Fruit fly (Drosophila melanogaster): ENCODE measurements around the gene rdgA.

The rdgA gene

dm6 chrX:8890974-8891373 is 15.9 kb upstream of the rdgA start (continued):
- TF ChIP-seq CG4328 (GFP tag; optimal IDR thresholded peaks at IDR 0.05) (no peak), CG16815 (GFP tag; optimal IDR thresholded peaks at IDR 0.05) (no peak), jumu (GFP tag; optimal IDR thresholded peaks at IDR 0.05) (no peak), CG18476 (GFP tag; optimal IDR thresholded peaks at IDR 0.05) (no peak), CG31441 (GFP tag; IDR thresholded peaks at IDR 0.05) (no peak), unpg (GFP tag; optimal IDR thresholded peaks at IDR 0.05) (peak; percentile 12), Atf6 (GFP tag; IDR thresholded peaks at IDR 0.05) (0 out of 2 replicates have a peak, but pooled peaks have one; percentile 9), Xrp1 (GFP tag; IDR thresholded peaks at IDR 0.05) (peak; percentile 43; the same call in 1 of the 2 replicates), toy (GFP tag; IDR thresholded peaks at IDR 0.05) (no peak), HLH3B (GFP tag; IDR thresholded peaks at IDR 0.05) (0 out of 2 replicates have a peak, but pooled peaks have one; percentile 14), esg (GFP tag; conservative IDR thresholded peaks at IDR 0.05) (0 out of 2 replicates have a peak, but pooled peaks have one; percentile 7), nmo (GFP tag; optimal IDR thresholded peaks at IDR 0.05) (peak; percentile 5), pnt (GFP tag; optimal IDR thresholded peaks at IDR 0.05) (peak; percentile 30), CG13424 (tag; optimal IDR thresholded peaks at IDR 0.05) (peak; percentile 22), ken (GFP tag; IDR thresholded peaks at IDR 0.05) (peak; percentile 35; the same call in 1 of the 3 replicates), CG18619 (GFP tag; optimal IDR thresholded peaks at IDR 0.05) (peak; percentile 6), ranshi (GFP tag; IDR thresholded peaks at IDR 0.05) (peak; percentile 23; the same call in 1 of the 2 replicates), lmd (GFP tag; IDR thresholded peaks at IDR 0.05) (peak; percentile 23; the same call in 1 of the 2 replicates), bbx (GFP tag; IDR thresholded peaks at IDR 0.05; ENCODE audit: partially characterized antibody) (no peak), Taf1 (GFP tag; IDR thresholded peaks at IDR 0.05) (0 out of 2 replicates have a peak, but pooled peaks have one; percentile 8), CoRest (tag; optimal IDR thresholded peaks at IDR 0.05) (peak; percentile 12), Meics (GFP tag; optimal IDR thresholded peaks at IDR 0.05) (peak; percentile 16), CG12391 (tag; optimal IDR thresholded peaks at IDR 0.05) (peak; percentile 3), gem (tag; optimal IDR thresholded peaks at IDR 0.05) (peak; percentile 27), eve (GFP tag; optimal IDR thresholded peaks at IDR 0.05) (peak in 1 of 2 experiments; percentile 46), H15 (GFP tag; IDR thresholded peaks at IDR 0.05) (0 out of 3 replicates have a peak, but pooled peaks have one; percentile 6), CG9932 (GFP tag; IDR thresholded peaks at IDR 0.05) (peak; percentile 24; the same call in 1 of the 2 replicates), peb (GFP tag; IDR thresholded peaks at IDR 0.05) (no peak), ftz-f1 (GFP tag; optimal IDR thresholded peaks at IDR 0.05) (no peak), wor (GFP tag; IDR thresholded peaks at IDR 0.05) (0 out of 2 replicates have a peak, but pooled peaks have one; percentile 20), grau (tag; optimal IDR thresholded peaks at IDR 0.05) (peak; percentile 78), HLH54F (GFP tag; optimal IDR thresholded peaks at IDR 0.05) (peak; percentile 9), Doc3 (GFP tag; IDR thresholded peaks at IDR 0.05; ENCODE audit: partially characterized antibody) (no peak), az2 (GFP tag; optimal IDR thresholded peaks at IDR 0.05) (peak; percentile 13), Sox102F (GFP tag; optimal IDR thresholded peaks at IDR 0.05) (peak; percentile 37)

dm6 chrX:8891565-8892276 is 15.1 kb upstream of the rdgA start:
- TF ChIP-seq pho (GFP tag; optimal IDR thresholded peaks at IDR 0.05) (peak; percentile 36), CG17802 (tag; optimal IDR thresholded peaks at IDR 0.05) (peak; percentile 30), CG13287 (GFP tag; IDR thresholded peaks at IDR 0.05; ENCODE audit: partially characterized antibody) (no peak), ap (GFP tag; IDR thresholded peaks at IDR 0.05) (peak; percentile 58; the same call in 1 of the 2 replicates), Antp (GFP tag; optimal IDR thresholded peaks at IDR 0.05) (no peak), tup (GFP tag; optimal IDR thresholded peaks at IDR 0.05) (no peak), CG3847 (GFP tag; IDR thresholded peaks at IDR 0.05) (peak; percentile 64), grau (tag; optimal IDR thresholded peaks at IDR 0.05) (peak; percentile 78), Nf-YC (tag; optimal IDR thresholded peaks at IDR 0.05) (no peak), CG10654 (GFP tag; optimal IDR thresholded peaks at IDR 0.05) (peak; percentile 52), HmgD (GFP tag; optimal IDR thresholded peaks at IDR 0.05) (no peak), Usf (GFP tag; optimal IDR thresholded peaks at IDR 0.05) (no peak), ind (GFP tag; optimal IDR thresholded peaks at IDR 0.05) (peak; percentile 70), btn (GFP tag; optimal IDR thresholded peaks at IDR 0.05) (no peak), CG9797 (GFP tag; optimal IDR thresholded peaks at IDR 0.05) (no peak), CG11560 (tag; IDR thresholded peaks at IDR 0.05) (no peak), dati (GFP tag; IDR thresholded peaks at IDR 0.05) (no peak)

Data from whole organism, embryonic.